Worm (Caenorhabditis elegans): Measurements from ENCODE around the gene xpb-1.

The xpb-1 gene

DNA sequence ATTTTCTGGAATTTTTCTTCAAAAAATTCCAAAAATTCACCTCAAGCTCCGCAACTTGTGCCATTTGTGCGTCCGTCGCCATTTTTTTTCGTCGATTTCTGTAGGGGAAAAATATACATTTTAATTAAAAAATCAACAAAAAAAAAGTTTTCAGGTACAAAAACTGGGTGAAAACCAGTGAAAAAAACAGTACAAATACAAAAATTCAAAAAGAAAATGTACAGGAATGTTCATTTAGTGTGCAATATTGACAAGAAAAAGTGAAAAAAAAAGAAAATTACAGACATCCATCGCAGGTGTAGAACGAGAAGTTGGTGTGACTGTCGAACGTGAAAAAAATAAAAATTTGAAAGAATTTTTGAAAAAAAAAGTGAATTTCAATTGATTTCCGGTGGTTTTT lies 23.7 kb upstream of the xpb-1 start, which contains the start of gene tin-10:
TSS of gene tin-10 (minus strand) at position 101 of the 400 bp plus-strand sequence.
- TF ChIP-seq mel-28 (tag; optimal IDR thresholded peaks at IDR 0.05; ENCODE audit: borderline replicate concordance), result no peak
- TF ChIP-seq zim-3 (tag; optimal IDR thresholded peaks at IDR 0.05), result no peak
- no peak for TF ChIP-seq tlf-1 (GFP tag; optimal IDR thresholded peaks at IDR 0.05)
- TF ChIP-seq ztf-6 (GFP tag; IDR thresholded peaks at IDR 0.05), result no peak
- no peak for TF ChIP-seq cebp-2 (GFP tag; IDR thresholded peaks at IDR 0.05)
- TF ChIP-seq ztf-22 (GFP tag; optimal IDR thresholded peaks at IDR 0.05), result no peak
- no peak for TF ChIP-seq bed-1 (GFP tag; IDR thresholded peaks at IDR 0.05)
- TF ChIP-seq attf-3 (GFP tag; conservative IDR thresholded peaks at IDR 0.05), result no peak
- TF ChIP-seq Y95B8A.8 (GFP tag; IDR thresholded peaks at IDR 0.05), result no peak
- no peak for TF ChIP-seq cebp-1 (GFP tag; IDR thresholded peaks at IDR 0.05)
- TF ChIP-seq cebp-1 (tag; optimal IDR thresholded peaks at IDR 0.05), result no peak
- no peak for TF ChIP-seq C17E4.6 (GFP tag; IDR thresholded peaks at IDR 0.05)
- no peak for TF ChIP-seq F37B4.10 (GFP tag; IDR thresholded peaks at IDR 0.05)
- no peak for TF ChIP-seq ztf-25 (GFP tag; IDR thresholded peaks at IDR 0.05)
- no peak for TF ChIP-seq K11D2.4 (GFP tag; IDR thresholded peaks at IDR 0.05)
- TF ChIP-seq lin-40 (tag; optimal IDR thresholded peaks at IDR 0.05), result no peak
- no peak for TF ChIP-seq dpff-1 (tag; optimal IDR thresholded peaks at IDR 0.05)
- TF ChIP-seq sptf-2 (GFP tag; optimal IDR thresholded peaks at IDR 0.05), result no peak
- no peak for TF ChIP-seq dox-1 (GFP tag; IDR thresholded peaks at IDR 0.05)
- no peak for TF ChIP-seq K12H6.12 (tag; optimal IDR thresholded peaks at IDR 0.05)

DNA sequence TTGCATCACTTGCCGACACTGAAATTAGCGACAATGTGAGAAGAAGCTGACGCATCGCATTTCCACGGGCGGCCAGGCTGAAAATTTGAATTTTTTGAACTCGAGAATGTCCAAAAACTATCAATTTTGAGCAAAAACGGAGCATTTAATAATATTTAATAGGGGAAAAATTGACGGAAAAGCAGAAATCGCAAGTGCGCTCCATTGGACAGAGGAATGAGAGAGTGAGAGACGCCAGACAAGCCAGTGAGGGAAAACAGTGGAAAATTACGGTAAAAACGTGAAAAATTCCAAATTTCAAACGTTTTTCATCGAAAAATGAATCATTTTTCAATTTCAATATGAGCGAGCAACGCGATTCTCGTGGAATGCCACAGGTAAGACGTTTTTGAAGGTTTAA lies 21.2 kb upstream of the xpb-1 start, which contains the start of the genes Y66D12A.21 and spe-6:
TSS of gene Y66D12A.21 (minus strand) at position 90 of the 400 bp plus-strand sequence.
TSS of gene spe-6 (plus strand) at position 276 of the 400 bp plus-strand sequence.
- TF ChIP-seq unc-130 (GFP tag; optimal IDR thresholded peaks at IDR 0.05), result no peak
- TF ChIP-seq hmg-1.2 (GFP tag; IDR thresholded peaks at IDR 0.05), result peak; percentile 15; the same call in 1 of the 2 replicates
- TF ChIP-seq cebp-2 (GFP tag; IDR thresholded peaks at IDR 0.05), result no peak
- TF ChIP-seq F22D6.2 (tag; optimal IDR thresholded peaks at IDR 0.05), result no peak
- no peak for TF ChIP-seq hsf-1 (GFP tag; IDR thresholded peaks at IDR 0.05)
- no peak for TF ChIP-seq atf-7 (tag; optimal IDR thresholded peaks at IDR 0.05)
- no peak for TF ChIP-seq ekl-4 (GFP tag; IDR thresholded peaks at IDR 0.05)
- TF ChIP-seq mcd-1 (GFP tag; IDR thresholded peaks at IDR 0.05), result peak; percentile 74
- no peak for TF ChIP-seq nhr-27 (tag; optimal IDR thresholded peaks at IDR 0.05)
- TF ChIP-seq lin-54 (GFP tag; optimal IDR thresholded peaks at IDR 0.05), result peak; percentile 20

DNA sequence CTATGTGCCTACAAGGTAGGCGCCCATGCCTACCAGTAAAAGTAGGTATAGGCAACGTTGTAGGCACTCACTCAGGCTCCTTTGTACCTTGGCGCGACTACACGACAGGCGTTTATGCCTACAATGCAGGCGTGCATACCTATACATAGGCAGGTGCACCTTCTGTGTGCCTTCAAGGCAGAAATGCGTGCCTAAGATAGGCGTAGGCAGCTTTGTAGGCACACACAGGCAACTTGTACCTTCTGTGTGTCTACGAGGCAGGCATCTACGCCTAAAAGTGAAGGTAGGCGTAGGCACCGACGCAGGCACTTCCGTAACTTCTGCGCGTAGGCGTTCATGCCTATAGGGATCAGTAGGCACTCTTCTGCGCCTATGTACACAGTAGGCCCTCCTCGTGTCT lies 20.8 kb upstream of the xpb-1 start:
- no peak for TF ChIP-seq hlh-12 (tag; optimal IDR thresholded peaks at IDR 0.05)
- 0 out of 2 replicates have a peak, but pooled peaks have one; percentile 6 for TF ChIP-seq sea-2 (GFP tag; IDR thresholded peaks at IDR 0.05)

DNA sequence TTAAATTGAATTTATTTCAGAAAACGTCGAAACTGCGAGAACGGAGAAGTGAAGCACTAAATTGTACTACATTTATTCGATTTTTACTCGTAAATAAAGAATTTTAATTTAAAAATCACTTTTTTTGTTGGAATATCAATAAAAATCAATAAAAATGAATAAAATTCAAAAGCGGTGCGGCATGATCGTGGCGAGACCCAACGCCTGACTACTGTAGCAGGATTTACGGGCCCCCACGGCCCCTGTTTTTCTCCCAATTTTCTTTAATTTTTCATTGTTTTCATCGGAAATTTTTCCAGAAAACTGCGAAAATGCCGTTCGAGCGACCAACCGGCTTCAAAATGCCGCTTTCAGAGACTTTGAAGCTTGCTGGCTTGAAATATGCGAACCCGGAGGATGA lies 17.6 kb upstream of the xpb-1 start, which contains the start of gene Y66D12A.19:
TSS of gene Y66D12A.19 (plus strand) at position 266 of the 400 bp plus-strand sequence.
- TF ChIP-seq hrde-1 (tag; optimal IDR thresholded peaks at IDR 0.05; ENCODE audit: borderline replicate concordance), result no peak
- no peak for TF ChIP-seq Y53F4B.3 (GFP tag; IDR thresholded peaks at IDR 0.05)
- peak; percentile 21; the same call in 1 of the 2 replicates for TF ChIP-seq madf-6 (GFP tag; IDR thresholded peaks at IDR 0.05)
- no peak for TF ChIP-seq F37B4.10 (GFP tag; IDR thresholded peaks at IDR 0.05)
- TF ChIP-seq F39B2.1 (GFP tag; IDR thresholded peaks at IDR 0.05), result no peak
- TF ChIP-seq ceh-79 (tag; optimal IDR thresholded peaks at IDR 0.05), result no peak
- TF ChIP-seq zim-3 (tag; optimal IDR thresholded peaks at IDR 0.05), result no peak
- TF ChIP-seq rpc-1 (optimal IDR thresholded peaks at IDR 0.05), result no peak
- TF ChIP-seq rpc-1 (tag; optimal IDR thresholded peaks at IDR 0.05), result no peak
- no peak for TF ChIP-seq let-607 (tag; optimal IDR thresholded peaks at IDR 0.05)
- peak; percentile 77 for TF ChIP-seq F33H1.4 (GFP tag; IDR thresholded peaks at IDR 0.05)
- no peak for TF ChIP-seq mxl-1 (tag; optimal IDR thresholded peaks at IDR 0.05)
- TF ChIP-seq ceh-100 (GFP tag; IDR thresholded peaks at IDR 0.05), result no peak
- no peak for TF ChIP-seq nfya-1 (tag; optimal IDR thresholded peaks at IDR 0.05; ENCODE audit: borderline replicate concordance, insufficient read depth)
- no peak for TF ChIP-seq T07F8.4 (tag; optimal IDR thresholded peaks at IDR 0.05)
- no peak for TF ChIP-seq sptf-2 (GFP tag; optimal IDR thresholded peaks at IDR 0.05)
- TF ChIP-seq xnd-1 (tag; optimal IDR thresholded peaks at IDR 0.05), result no peak
- peak; percentile 26; the same call in 1 of the 2 replicates for TF ChIP-seq D2030.7 (GFP tag; IDR thresholded peaks at IDR 0.05)
- TF ChIP-seq K11D2.4 (GFP tag; IDR thresholded peaks at IDR 0.05), result no peak

Data from whole organism, young adult.